Fruit fly (Drosophila melanogaster) whole organism, embryonic: ENCODE data around the gene CG6689.

Experiments
- Bdp1 ChIP-seq: fragments of 200-800 bp; sonication (Bioruptor generic); optimal IDR thresholded peaks from 3 replicates; lab custom pipeline; 2016; ENCODE audit warnings: missing biosample characterization, missing genetic modification characterization
- CG10321 ChIP-seq: fragments of 200-800 bp; sonication (Bioruptor generic); IDR thresholded peaks from 2 replicates; pipeline ENCODE4 v1.3.6; 2022; ENCODE audit warnings: missing biosample characterization, missing genetic modification characterization
- CG12155 ChIP-seq: fragments of 200-800 bp; sonication (Bioruptor generic); optimal IDR thresholded peaks from 3 replicates; lab custom pipeline; 2016; ENCODE audit warnings: missing biosample characterization, missing genetic modification characterization
- CG12219 ChIP-seq: fragments of 200-800 bp; sonication (Bioruptor generic); optimal IDR thresholded peaks from 3 replicates; lab custom pipeline; 2018; ENCODE audit warnings: missing biosample characterization, mild to moderate bottlenecking, missing genetic modification characterization
- CG13424 ChIP-seq: fragments of 200-800 bp; sonication (Bioruptor generic); optimal IDR thresholded peaks from 2 replicates; lab custom pipeline; 2019; ENCODE audit warnings: missing biosample characterization, mild to moderate bottlenecking, missing genetic modification characterization, moderate library complexity
- CG14441 ChIP-seq: fragments of 200-800 bp; sonication (Bioruptor generic); IDR thresholded peaks from 2 replicates; pipeline ENCODE4 v1.3.6; 2022; ENCODE audit warnings: missing biosample characterization, missing genetic modification characterization
- CG14710 ChIP-seq: fragments of 200-800 bp; sonication (Bioruptor generic); optimal IDR thresholded peaks from 3 replicates; lab custom pipeline; 2019; ENCODE audit warnings: missing biosample characterization, mild to moderate bottlenecking, missing genetic modification characterization, moderate library complexity
- CG15073 ChIP-seq: fragments of 200-800 bp; sonication (Bioruptor generic); optimal IDR thresholded peaks from 2 replicates; lab custom pipeline; 2016; ENCODE audit warnings: missing biosample characterization, missing genetic modification characterization
- CG15514 ChIP-seq: fragments of 200-800 bp; sonication (Bioruptor generic); optimal IDR thresholded peaks from 3 replicates; lab custom pipeline; 2017; ENCODE audit warnings: missing biosample characterization, missing genetic modification characterization, mild to moderate bottlenecking, moderate library complexity, missing genetic modification reagents
- CG18764 ChIP-seq: fragments of 200-800 bp; sonication (Bioruptor generic); optimal IDR thresholded peaks from 3 replicates; lab custom pipeline; 2016; ENCODE audit warnings: missing biosample characterization, missing genetic modification characterization
- CG2678 ChIP-seq: fragments of 200-800 bp; sonication (Bioruptor generic); optimal IDR thresholded peaks from 3 replicates; lab custom pipeline; 2019; ENCODE audit warnings: missing biosample characterization, mild to moderate bottlenecking, missing genetic modification characterization, moderate library complexity
- CG2889 ChIP-seq: fragments of 200-800 bp; sonication (Bioruptor generic); IDR thresholded peaks from 3 replicates; pipeline ENCODE4 v1.3.6; 2022; ENCODE audit warnings: missing biosample characterization, missing genetic modification characterization
- CG32532 ChIP-seq: fragments of 200-800 bp; sonication (Bioruptor generic); IDR thresholded peaks from 2 replicates; pipeline ENCODE4 v1.3.6; 2022; ENCODE audit warnings: missing biosample characterization, missing genetic modification characterization
- CG32767 ChIP-seq: fragments of 200-800 bp; sonication (Bioruptor generic); IDR thresholded peaks from 2 replicates; pipeline ENCODE4 v1.3.6; 2022; ENCODE audit warnings: missing biosample characterization, missing genetic modification characterization
- CG3281 ChIP-seq: fragments of 200-800 bp; sonication (Bioruptor generic); optimal IDR thresholded peaks from 3 replicates; lab custom pipeline; 2017; ENCODE audit warnings: missing biosample characterization, mild to moderate bottlenecking, missing genetic modification characterization
- CG3995 ChIP-seq: fragments of 200-800 bp; sonication (Bioruptor generic); optimal IDR thresholded peaks from 3 replicates; lab custom pipeline; 2016; ENCODE audit warnings: missing biosample characterization, missing genetic modification characterization
- CG4820 ChIP-seq: fragments of 200-800 bp; sonication (Bioruptor generic); optimal IDR thresholded peaks from 3 replicates; lab custom pipeline; 2016; ENCODE audit warnings: missing biosample characterization, missing genetic modification characterization
- CG5245 ChIP-seq: fragments of 200-800 bp; sonication (Bioruptor generic); optimal IDR thresholded peaks from 3 replicates; lab custom pipeline; 2016; ENCODE audit warnings: missing biosample characterization, missing genetic modification characterization
- CG6254 ChIP-seq: fragments of 200-800 bp; sonication (Bioruptor generic); optimal IDR thresholded peaks from 3 replicates; lab custom pipeline; 2017; ENCODE audit warnings: mild to moderate bottlenecking, missing biosample characterization, missing genetic modification reagents, missing genetic modification characterization
- CG6765 ChIP-seq: fragments of 200-800 bp; sonication (Bioruptor generic); optimal IDR thresholded peaks from 3 replicates; lab custom pipeline; 2017; ENCODE audit warnings: missing biosample characterization, mild to moderate bottlenecking, missing genetic modification characterization
- CG7963 ChIP-seq: fragments of 200-800 bp; sonication (Bioruptor generic); IDR thresholded peaks from 3 replicates; pipeline ENCODE4 v1.3.6; 2022; ENCODE audit warnings: missing biosample characterization, missing genetic modification characterization; ENCODE audit not compliant: partially characterized antibody
- CG8089 ChIP-seq: fragments of 200-800 bp; sonication (Bioruptor generic); optimal IDR thresholded peaks from 3 replicates; lab custom pipeline; 2016; ENCODE audit warnings: missing biosample characterization, missing genetic modification characterization
- CTCF ChIP-seq: fragments of 200-800 bp; sonication (Bioruptor generic); optimal IDR thresholded peaks from 2 replicates; lab custom pipeline; 2017; ENCODE audit warnings: missing biosample characterization, mild to moderate bottlenecking, missing genetic modification characterization, moderate library complexity
- D ChIP-seq, 2 experiments: fragments of 200-800 bp in 1 of 2; fragments of >200 bp in 1 of 2; sonication (Bioruptor generic) in 1 of 2; optimal IDR thresholded peaks; 2 replicates in 1 of 2; 3 replicates in 1 of 2; lab custom pipeline; 2017; ENCODE audit warnings: mild to moderate bottlenecking in 1 of 2, missing biosample characterization in 1 of 2, missing genetic modification characterization in 1 of 2, missing genetic modification reagents in 1 of 2
- Doc3 ChIP-seq: fragments of 200-800 bp; sonication (Bioruptor generic); IDR thresholded peaks from 3 replicates; pipeline ENCODE4 v1.3.6; 2022; ENCODE audit warnings: missing biosample characterization, missing genetic modification characterization; ENCODE audit not compliant: partially characterized antibody
- ERR ChIP-seq: fragments of 200-800 bp; sonication (Bioruptor generic); optimal IDR thresholded peaks from 2 replicates; lab custom pipeline; 2016; ENCODE audit warnings: missing biosample characterization, missing genetic modification characterization
- Fer1 ChIP-seq: fragments of 200-800 bp; sonication (Bioruptor generic); optimal IDR thresholded peaks from 2 replicates; lab custom pipeline; 2017; ENCODE audit warnings: missing biosample characterization, mild to moderate bottlenecking, missing genetic modification characterization
- Hr51 ChIP-seq, 2 experiments: fragments of 200-800 bp; sonication (Bioruptor generic); optimal IDR thresholded peaks; 2 replicates in 1 of 2; 3 replicates in 1 of 2; lab custom pipeline; 2016 to 2018; ENCODE audit warnings: missing biosample characterization in 2 of 2, missing genetic modification characterization in 2 of 2, mild to moderate bottlenecking in 1 of 2, moderate library complexity in 1 of 2
- Lpt ChIP-seq: fragments of >200 bp; optimal IDR thresholded peaks from 2 replicates; lab custom pipeline; 2018; ENCODE audit warnings: missing biosample characterization, missing genetic modification characterization
- Mad ChIP-seq: fragments of 200-800 bp; sonication (Bioruptor generic); optimal IDR thresholded peaks from 2 replicates; lab custom pipeline; 2016; ENCODE audit warnings: missing biosample characterization, missing genetic modification characterization
- Nf-YA ChIP-seq: fragments of 200-800 bp; sonication (Bioruptor generic); IDR thresholded peaks from 2 replicates; pipeline ENCODE4 v1.3.6; 2022; ENCODE audit warnings: missing biosample characterization, missing genetic modification characterization
- Optix ChIP-seq: fragments of 200-800 bp; sonication (Bioruptor generic); IDR thresholded peaks from 3 replicates; pipeline ENCODE4 v1.3.6; 2022; ENCODE audit warnings: missing biosample characterization, missing genetic modification characterization
- Ptx1 ChIP-seq: fragments of 200-800 bp; sonication (Bioruptor generic); IDR thresholded peaks from 2 replicates; pipeline ENCODE4 v1.3.6; 2022; ENCODE audit warnings: missing biosample characterization, missing genetic modification characterization
- Trl ChIP-seq, 3 experiments: fragments of >200 bp in 2 of 3; fragments of 200-800 bp in 1 of 3; sonication (Bioruptor generic) in 1 of 3; optimal IDR thresholded peaks; 2 replicates in 1 of 3; 3 replicates in 2 of 3; lab custom pipeline; 2016 to 2017; ENCODE audit warnings: missing biosample characterization in 1 of 3, missing genetic modification characterization in 1 of 3
- Usf ChIP-seq: fragments of 200-800 bp; sonication (Bioruptor generic); optimal IDR thresholded peaks from 2 replicates; lab custom pipeline; 2017; ENCODE audit warnings: missing genotype, missing biosample characterization, missing genetic modification characterization
- al ChIP-seq: fragments of 200-800 bp; sonication (Bioruptor generic); IDR thresholded peaks from 2 replicates; pipeline ENCODE4 v1.3.6; 2022; ENCODE audit warnings: missing biosample characterization, missing genetic modification characterization
- bowl ChIP-seq: fragments of 200-800 bp; sonication (Bioruptor generic); IDR thresholded peaks from 2 replicates; pipeline ENCODE4 v1.3.6; 2022; ENCODE audit warnings: missing biosample characterization, missing genetic modification characterization
- chif ChIP-seq, 2 experiments: fragments of 200-800 bp; sonication (Bioruptor generic); optimal IDR thresholded peaks; 3 replicates each; lab custom pipeline; 2016; ENCODE audit warnings: missing biosample characterization in 2 of 2, missing genetic modification characterization in 2 of 2
- ci ChIP-seq: fragments of 200-800 bp; sonication (Bioruptor generic); IDR thresholded peaks from 3 replicates; pipeline ENCODE4 v1.3.6; 2022; ENCODE audit warnings: missing biosample characterization, missing genetic modification characterization
- ewg ChIP-seq: fragments of 200-800 bp; sonication (Bioruptor generic); optimal IDR thresholded peaks from 3 replicates; lab custom pipeline; 2017; ENCODE audit warnings: mild to moderate bottlenecking, missing biosample characterization, missing genetic modification reagents, missing genetic modification characterization
- fd3F ChIP-seq: fragments of 200-800 bp; sonication (Bioruptor generic); optimal IDR thresholded peaks from 2 replicates; lab custom pipeline; 2018; ENCODE audit warnings: missing biosample characterization, mild to moderate bottlenecking, missing genetic modification characterization, moderate library complexity
- gcm ChIP-seq: fragments of 200-800 bp; sonication (Bioruptor generic); optimal IDR thresholded peaks from 2 replicates; lab custom pipeline; 2019; ENCODE audit warnings: missing biosample characterization, mild to moderate bottlenecking, missing genetic modification characterization, moderate library complexity
- her ChIP-seq: fragments of 200-800 bp; sonication (Bioruptor generic); optimal IDR thresholded peaks from 2 replicates; lab custom pipeline; 2016; ENCODE audit warnings: missing biosample characterization, missing genetic modification characterization
- kay ChIP-seq: fragments of 200-800 bp; sonication (Bioruptor generic); optimal IDR thresholded peaks from 2 replicates; lab custom pipeline; 2016; ENCODE audit warnings: missing biosample characterization, missing genetic modification characterization
- knrl ChIP-seq: fragments of 200-800 bp; sonication (Bioruptor generic); IDR thresholded peaks from 3 replicates; pipeline ENCODE4 v1.3.6; 2022; ENCODE audit warnings: missing biosample characterization, missing genetic modification characterization; ENCODE audit not compliant: partially characterized antibody
- lilli ChIP-seq: fragments of 200-800 bp; sonication (Bioruptor generic); optimal IDR thresholded peaks from 3 replicates; lab custom pipeline; 2016; ENCODE audit warnings: missing biosample characterization, missing genetic modification characterization
- psq ChIP-seq: fragments of 200-800 bp; sonication (Bioruptor generic); optimal IDR thresholded peaks from 2 replicates; lab custom pipeline; 2017; ENCODE audit warnings: missing biosample characterization, missing genetic modification characterization
- sc ChIP-seq, 3 experiments: fragments of >200 bp in 2 of 3; fragments of 200-800 bp in 1 of 3; sonication (Bioruptor generic) in 1 of 3; optimal IDR thresholded peaks; 2 replicates in 2 of 3; 3 replicates in 1 of 3; lab custom pipeline; 2017; ENCODE audit warnings: mild to moderate bottlenecking in 1 of 3, missing biosample characterization in 1 of 3, missing genetic modification characterization in 1 of 3, missing genetic modification reagents in 1 of 3
- tx ChIP-seq: fragments of 200-800 bp; sonication (Bioruptor generic); optimal IDR thresholded peaks from 2 replicates; lab custom pipeline; 2016; ENCODE audit warnings: missing biosample characterization, missing genetic modification characterization
- yki ChIP-seq: fragments of >200 bp; optimal IDR thresholded peaks from 3 replicates; lab custom pipeline; 2018

The CG6689 gene

dm6 chr3R:11214449-11214950, 5.4 kb downstream of the CG6689 start, which contains the start of gene ZnT86D (continued):
- no peak for TF ChIP-seq CG15073
- no peak for TF ChIP-seq CG8089 (GFP tag; lab: Kevin White, UChicago)
- TF ChIP-seq chif (GFP tag; optimal IDR thresholded peaks at IDR 0.05; lab: Kevin White, UChicago), result peak; percentile 12 to 43
- TF ChIP-seq fd3F, result peak; percentile 35
- TF ChIP-seq CG5245, result peak; percentile 18
- TF ChIP-seq yki (lab: Kevin White, UChicago), result no peak
- no peak for TF ChIP-seq Lpt (GFP tag; lab: Kevin White, UChicago)
- TF ChIP-seq CG32767 (GFP tag; lab: Robert Waterston, UW), result no peak
- TF ChIP-seq lilli (GFP tag; lab: Kevin White, UChicago), result peak; percentile 63
- TF ChIP-seq sc (optimal IDR thresholded peaks at IDR 0.05; lab: Kevin White, UChicago), result no peak
- peak; percentile 3 for TF ChIP-seq sc (GFP tag; optimal IDR thresholded peaks at IDR 0.05; lab: Kevin White, UChicago)
- 0 out of 2 replicates have a peak, but pooled peaks have one; percentile 23 for TF ChIP-seq CG14441 (GFP tag; lab: Robert Waterston, UW)
- TF ChIP-seq Doc3 (GFP tag; lab: Robert Waterston, UW), result no peak
- TF ChIP-seq Nf-YA, result no peak
- TF ChIP-seq Hr51 (GFP tag; optimal IDR thresholded peaks at IDR 0.05; lab: Kevin White, UChicago), result peak; percentile 34 to 62
- TF ChIP-seq CG10321, result peak; percentile 80
- TF ChIP-seq ERR, result no peak
- TF ChIP-seq Mad (GFP tag; lab: Kevin White, UChicago), result peak; percentile 42
- peak; percentile 67 for TF ChIP-seq Fer1 (GFP tag; lab: Kevin White, UChicago)
- TF ChIP-seq CG6765 (GFP tag; lab: Kevin White, UChicago), result no peak
- TF ChIP-seq Bdp1 (GFP tag; lab: Kevin White, UChicago), result no peak
- peak; percentile 58; the same call in 1 of the 2 replicates for TF ChIP-seq al (GFP tag; lab: Robert Waterston, UW)
- peak; percentile 45 for TF ChIP-seq tx
- no peak for TF ChIP-seq Optix (GFP tag; lab: Robert Waterston, UW)
- TF ChIP-seq knrl (GFP tag; lab: Robert Waterston, UW), result no peak
- peak; percentile 77 for TF ChIP-seq CG4820 (GFP tag; lab: Kevin White, UChicago)
- peak; percentile 68 for TF ChIP-seq CG32532 (GFP tag; lab: Robert Waterston, UW)
- TF ChIP-seq Usf (GFP tag; lab: Kevin White, UChicago), result no peak
- TF ChIP-seq CG7963 (GFP tag; lab: Robert Waterston, UW), result no peak
- TF ChIP-seq CG14710 (tag; lab: Kevin White, UChicago), result peak; percentile 86
- no peak for TF ChIP-seq Trl (optimal IDR thresholded peaks at IDR 0.05; lab: Kevin White, UChicago)
- TF ChIP-seq Trl (GFP tag; optimal IDR thresholded peaks at IDR 0.05; lab: Kevin White, UChicago), result no peak
- TF ChIP-seq CTCF (GFP tag; lab: Kevin White, UChicago), result no peak
- peak; percentile 83 for TF ChIP-seq CG2678 (tag; lab: Kevin White, UChicago)
- peak; percentile 61 for TF ChIP-seq CG15514 (GFP tag; lab: Kevin White, UChicago)
- no peak for TF ChIP-seq psq (GFP tag; lab: Kevin White, UChicago)
- TF ChIP-seq CG3995 (GFP tag; lab: Kevin White, UChicago), result peak; percentile 75
- no peak for TF ChIP-seq CG2889 (GFP tag; lab: Robert Waterston, UW)
- TF ChIP-seq CG6254 (GFP tag; lab: Kevin White, UChicago), result peak; percentile 5
- no peak for TF ChIP-seq CG12219 (GFP tag; lab: Kevin White, UChicago)
- TF ChIP-seq ci (GFP tag; lab: Robert Waterston, UW), result 0 out of 3 replicates have a peak, but pooled peaks have one; percentile 55
- peak; percentile 79 for TF ChIP-seq CG13424 (tag; lab: Kevin White, UChicago)
- peak; percentile 26 for TF ChIP-seq gcm (GFP tag; lab: Kevin White, UChicago)
- peak; percentile 58 for TF ChIP-seq CG12155 (GFP tag; lab: Kevin White, UChicago)
- TF ChIP-seq CG3281 (GFP tag; lab: Kevin White, UChicago), result peak; percentile 66
- no peak for TF ChIP-seq CG18764 (GFP tag; lab: Kevin White, UChicago)
- no peak for TF ChIP-seq bowl (GFP tag; lab: Robert Waterston, UW)
- TF ChIP-seq D (optimal IDR thresholded peaks at IDR 0.05; lab: Kevin White, UChicago), result no peak
- TF ChIP-seq D (GFP tag; optimal IDR thresholded peaks at IDR 0.05; lab: Kevin White, UChicago), result peak; percentile 12
- peak; percentile 10 for TF ChIP-seq ewg (GFP tag; lab: Kevin White, UChicago)
- TF ChIP-seq her (GFP tag; lab: Kevin White, UChicago), result no peak
- peak; percentile 40 for TF ChIP-seq kay (GFP tag; lab: Kevin White, UChicago)
- peak; percentile 68 for TF ChIP-seq Ptx1
